Worm (Caenorhabditis elegans) whole organism, L4 larva: ENCODE measurements around the gene ldp-1.

ENCODE experiments used
- Y5F2A.4 ChIP-seq: fragments of 200-800 bp; sonication (Bioruptor generic); optimal IDR thresholded peaks from 2 replicates; lab custom pipeline; 2018; ENCODE audit warnings: mild to moderate bottlenecking, missing genetic modification characterization, missing compliant biosample characterization
- egl-27 ChIP-seq: sonication (generic microtip); optimal IDR thresholded peaks from 3 replicates; lab custom pipeline; 2017; ENCODE audit warnings: missing biosample characterization, missing genetic modification reagents, missing genetic modification characterization
- jun-1 ChIP-seq: fragments of 150-350 bp; optimal IDR thresholded peaks from 2 replicates; lab custom pipeline; 2014; ENCODE audit warnings: missing biosample characterization, missing genetic modification reagents, missing genetic modification characterization
- mdl-1 ChIP-seq, 2 experiments: fragments of 150-350 bp in 1 of 2; sonication (generic microtip) in 1 of 2; optimal IDR thresholded peaks; 2 replicates each; lab custom pipeline; 2014 to 2017; ENCODE audit warnings: missing biosample characterization in 2 of 2, missing genetic modification characterization in 2 of 2
- mdt-29 ChIP-seq: fragments of 200-800 bp; sonication (Bioruptor generic); IDR thresholded peaks from 2 replicates; pipeline ENCODE4 v1.3.6; 2022; ENCODE audit warnings: missing genetic modification reagents, missing genetic modification characterization, missing compliant biosample characterization
- nhr-77 ChIP-seq: fragments of 150-350 bp; optimal IDR thresholded peaks from 2 replicates; lab custom pipeline; 2014; ENCODE audit warnings: missing biosample characterization, missing genetic modification characterization
- set-16 ChIP-seq: fragments of 200-800 bp; sonication (Bioruptor generic); IDR thresholded peaks from 2 replicates; pipeline ENCODE4 v1.3.6; 2022; ENCODE audit warnings: missing genetic modification reagents, missing genetic modification characterization, missing compliant biosample characterization
- zag-1 ChIP-seq: fragments of 150-350 bp; optimal IDR thresholded peaks from 2 replicates; lab custom pipeline; 2014; ENCODE audit warnings: missing biosample characterization, missing genetic modification characterization
- ztf-11 ChIP-seq: fragments of 150-350 bp; optimal IDR thresholded peaks from 2 replicates; lab custom pipeline; 2014; ENCODE audit warnings: missing biosample characterization, missing genetic modification characterization

- no peak for TF ChIP-seq jun-1 (tag; lab: Kevin White, UChicago)
- no peak for TF ChIP-seq set-16 (GFP tag; lab: Robert Waterston, UW)
- no peak for TF ChIP-seq nhr-77 (tag; lab: Kevin White, UChicago)
- TF ChIP-seq Y5F2A.4 (GFP tag; lab: Kevin White, UChicago), result no peak
- TF ChIP-seq mdt-29 (GFP tag; lab: Robert Waterston, UW), result no peak
- no peak for TF ChIP-seq zag-1 (tag; lab: Kevin White, UChicago)
- TF ChIP-seq egl-27 (tag; lab: Kevin White, UChicago), result no peak
- TF ChIP-seq ztf-11 (tag; lab: Kevin White, UChicago), result no peak
- no peak for TF ChIP-seq mdl-1 (tag; optimal IDR thresholded peaks at IDR 0.05; lab: Kevin White, UChicago)
Observed at ce11 chrV:2110368-2110767, 17.0 kb upstream of the ldp-1 start, which contains the start of gene F22F7.3.
